Worm (Caenorhabditis elegans) whole organism, L4 larva: ENCODE measurements around the gene F08F8.9.

Source experiments
- T20F7.1 ChIP-seq: fragments of 200-800 bp; sonication (Bioruptor generic); optimal IDR thresholded peaks from 2 replicates; lab custom pipeline; 2018; ENCODE audit warnings: mild to moderate bottlenecking, missing genetic modification characterization, missing compliant biosample characterization
- ztf-7 ChIP-seq: fragments of 150-350 bp; optimal IDR thresholded peaks from 2 replicates; lab custom pipeline; 2014; ENCODE audit warnings: missing biosample characterization, missing genetic modification characterization

DNA sequence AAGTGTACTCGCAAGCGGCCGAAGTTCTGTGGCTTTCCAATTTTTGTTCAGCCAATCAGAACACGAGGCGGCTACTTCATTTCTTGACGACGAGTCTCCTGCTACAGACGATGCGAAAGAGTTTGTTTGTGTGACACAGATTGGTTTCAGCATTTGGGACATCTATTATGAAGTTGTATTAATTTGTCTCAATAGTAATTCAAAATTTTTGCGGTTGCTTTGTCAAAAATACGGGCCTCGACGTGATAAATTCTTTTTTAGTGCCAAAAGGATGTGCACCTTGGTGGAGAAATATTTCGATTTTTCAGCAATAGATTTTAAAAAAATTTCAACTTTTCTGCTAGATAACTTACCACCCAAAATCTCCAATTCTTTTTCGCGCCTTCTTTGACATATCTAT lies 16.8 kb upstream of the F08F8.9 start:
- TF ChIP-seq ztf-7 (no peak), T20F7.1 (GFP tag; lab: Kevin White, UChicago) (no peak)
